Worm (Caenorhabditis elegans) whole organism, young adult: ENCODE results near the gene Y58A7A.3.

Experiments
- B0035.1 ChIP-seq: sonication (generic microtip); optimal IDR thresholded peaks from 2 replicates; lab custom pipeline; 2016; ENCODE audit warnings: missing genetic modification characterization, mild to moderate bottlenecking, missing compliant biosample characterization, missing genotype, missing genetic modification reagents
- B0336.3 ChIP-seq: fragments of 200-800 bp; sonication (Bioruptor generic); IDR thresholded peaks from 2 replicates; pipeline ENCODE4 v1.3.6; 2022; ENCODE audit warnings: missing genetic modification characterization, missing compliant biosample characterization
- C17E4.6 ChIP-seq: fragments of 200-800 bp; sonication (Bioruptor generic); IDR thresholded peaks from 2 replicates; pipeline ENCODE4 v1.3.6; 2022; ENCODE audit warnings: missing genetic modification reagents, missing genetic modification characterization, missing compliant biosample characterization
- F37B4.10 ChIP-seq: fragments of 200-800 bp; sonication (Bioruptor generic); IDR thresholded peaks from 2 replicates; pipeline ENCODE4 v1.3.6; 2022; ENCODE audit warnings: missing genetic modification characterization, missing compliant biosample characterization
- F39B2.1 ChIP-seq: fragments of 200-800 bp; sonication (Bioruptor generic); IDR thresholded peaks from 2 replicates; pipeline ENCODE4 v1.3.6; 2022; ENCODE audit warnings: missing genetic modification reagents, missing genetic modification characterization, missing compliant biosample characterization
- T07F8.4 ChIP-seq: sonication (generic microtip); optimal IDR thresholded peaks from 2 replicates; lab custom pipeline; 2016; ENCODE audit warnings: mild to moderate bottlenecking, missing genetic modification characterization, moderate library complexity, missing compliant biosample characterization
- Y56A3A.18 ChIP-seq: fragments of 200-800 bp; sonication (Bioruptor generic); IDR thresholded peaks from 2 replicates; pipeline ENCODE4 v1.3.6; 2022; ENCODE audit warnings: missing genetic modification reagents, missing genetic modification characterization, missing compliant biosample characterization
- Y79H2A.3 ChIP-seq: fragments of 200-800 bp; sonication (Bioruptor generic); conservative IDR thresholded peaks from 2 replicates; pipeline ENCODE4 v1.3.6; 2022; ENCODE audit warnings: missing genetic modification reagents, missing genetic modification characterization, missing compliant biosample characterization
- ZK185.1 ChIP-seq: sonication (generic microtip); optimal IDR thresholded peaks from 2 replicates; lab custom pipeline; 2016; ENCODE audit warnings: mild to moderate bottlenecking, missing genetic modification characterization, missing compliant biosample characterization; ENCODE audit not compliant: poor library complexity, severe bottlenecking
- atf-7 ChIP-seq: sonication (generic microtip); optimal IDR thresholded peaks from 2 replicates; lab custom pipeline; 2017; ENCODE audit warnings: mild to moderate bottlenecking, missing genetic modification characterization, missing compliant biosample characterization
- cebp-1 ChIP-seq, 2 experiments: fragments of 200-800 bp in 1 of 2; sonication (Bioruptor generic) in 1 of 2; sonication (generic microtip) in 1 of 2; IDR thresholded peaks in 1 of 2; optimal IDR thresholded peaks in 1 of 2; 2 replicates each; pipeline versions ENCODE4 v1.3.6 to Lab custom; 2017 to 2022; ENCODE audit warnings: missing compliant biosample characterization in 2 of 2, missing genetic modification characterization in 2 of 2, mild to moderate bottlenecking in 1 of 2, missing genetic modification reagents in 1 of 2, moderate library complexity in 1 of 2
- ceh-100 ChIP-seq: fragments of 200-800 bp; sonication (Bioruptor generic); IDR thresholded peaks from 2 replicates; pipeline ENCODE4 v1.3.6; 2022; ENCODE audit warnings: missing genetic modification reagents, missing genetic modification characterization, missing compliant biosample characterization
- dox-1 ChIP-seq: fragments of 200-800 bp; sonication (Bioruptor generic); IDR thresholded peaks from 2 replicates; pipeline ENCODE4 v1.3.6; 2022; ENCODE audit warnings: missing genetic modification reagents, missing genetic modification characterization, missing compliant biosample characterization
- efl-1 ChIP-seq: fragments of 150-350 bp; optimal IDR thresholded peaks from 2 replicates; lab custom pipeline; 2014; ENCODE audit warnings: missing biosample characterization, missing genetic modification reagents, missing genetic modification characterization
- egl-18 ChIP-seq: fragments of 200-800 bp; sonication (Bioruptor generic); IDR thresholded peaks from 2 replicates; pipeline ENCODE4 v1.3.6; 2022; ENCODE audit warnings: missing genetic modification reagents, missing genetic modification characterization, missing compliant biosample characterization
- egl-44 ChIP-seq: fragments of 200-800 bp; sonication (Bioruptor generic); IDR thresholded peaks from 2 replicates; pipeline ENCODE4 v1.3.6; 2022; ENCODE audit warnings: missing genetic modification reagents, missing genetic modification characterization, missing compliant biosample characterization
- ets-4 ChIP-seq: fragments of 200-800 bp; sonication (Bioruptor generic); optimal IDR thresholded peaks from 2 replicates; lab custom pipeline; 2018; ENCODE audit warnings: mild to moderate bottlenecking, missing genetic modification characterization, missing compliant biosample characterization
- him-1 ChIP-seq: sonication (generic microtip); optimal IDR thresholded peaks from 2 replicates; lab custom pipeline; 2016; ENCODE audit warnings: missing genotype, missing genetic modification reagents, missing genetic modification characterization, missing compliant biosample characterization
- lin-26 ChIP-seq: fragments of 200-800 bp; sonication (Bioruptor generic); IDR thresholded peaks from 2 replicates; pipeline ENCODE4 v1.3.6; 2022; ENCODE audit warnings: missing genetic modification reagents, missing genetic modification characterization, missing compliant biosample characterization
- lir-1 ChIP-seq: fragments of 200-800 bp; sonication (Bioruptor generic); conservative IDR thresholded peaks from 2 replicates; pipeline ENCODE4 v1.3.6; 2022; ENCODE audit warnings: missing genetic modification reagents, missing genetic modification characterization, missing compliant biosample characterization
- lsy-27 ChIP-seq: sonication (generic microtip); optimal IDR thresholded peaks from 2 replicates; lab custom pipeline; 2017; ENCODE audit warnings: missing genetic modification characterization, mild to moderate bottlenecking, missing compliant biosample characterization, antibody characterized with exemption, missing genotype, borderline replicate concordance; ENCODE audit not compliant: insufficient read depth
- mxl-1 ChIP-seq: sonication (generic microtip); optimal IDR thresholded peaks from 2 replicates; lab custom pipeline; 2016; ENCODE audit warnings: missing genetic modification characterization, missing compliant biosample characterization
- pha-4 ChIP-seq: fragments of 150-350 bp; sonication (generic microtip); optimal IDR thresholded peaks from 2 replicates; lab custom pipeline; 2014; ENCODE audit warnings: missing biosample characterization, missing genetic modification reagents, missing genetic modification characterization
- rcor-1 ChIP-seq: fragments of 200-800 bp; sonication (Bioruptor generic); IDR thresholded peaks from 2 replicates; pipeline ENCODE4 v1.3.6; 2022; ENCODE audit warnings: missing genetic modification reagents, missing genetic modification characterization, missing compliant biosample characterization
- sdz-38 ChIP-seq: sonication (generic microtip); optimal IDR thresholded peaks from 2 replicates; lab custom pipeline; 2016; ENCODE audit warnings: missing genotype, missing genetic modification characterization, missing compliant biosample characterization
- snpc-3.4 ChIP-seq: sonication (generic microtip); optimal IDR thresholded peaks from 2 replicates; lab custom pipeline; 2017; ENCODE audit warnings: missing genetic modification characterization, mild to moderate bottlenecking, missing compliant biosample characterization, antibody characterized with exemption, moderate library complexity, missing genotype, missing genetic modification reagents
- somi-1 ChIP-seq: fragments of 200-800 bp; sonication (Bioruptor generic); optimal IDR thresholded peaks from 2 replicates; lab custom pipeline; 2018; ENCODE audit warnings: mild to moderate bottlenecking, missing genetic modification characterization, missing compliant biosample characterization
- sptf-2 ChIP-seq: fragments of 200-800 bp; sonication (Bioruptor generic); optimal IDR thresholded peaks from 2 replicates; lab custom pipeline; 2018; ENCODE audit warnings: mild to moderate bottlenecking, missing genetic modification characterization, missing compliant biosample characterization
- tlf-1 ChIP-seq: fragments of 200-800 bp; sonication (Bioruptor generic); optimal IDR thresholded peaks from 2 replicates; lab custom pipeline; 2018; ENCODE audit warnings: mild to moderate bottlenecking, missing genetic modification characterization, missing compliant biosample characterization
- unc-62 ChIP-seq: fragments of 150-350 bp; optimal IDR thresholded peaks from 2 replicates; lab custom pipeline; 2014; ENCODE audit warnings: missing biosample characterization, missing genetic modification reagents, missing genetic modification characterization
- ztf-18 ChIP-seq: sonication (generic microtip); optimal IDR thresholded peaks from 2 replicates; lab custom pipeline; 2016; ENCODE audit warnings: missing genotype, mild to moderate bottlenecking, missing genetic modification characterization, missing compliant biosample characterization
- ztf-22 ChIP-seq: fragments of 200-800 bp; sonication (Bioruptor generic); optimal IDR thresholded peaks from 2 replicates; lab custom pipeline; 2018; ENCODE audit warnings: mild to moderate bottlenecking, missing genetic modification characterization, moderate library complexity, missing compliant biosample characterization

Y58A7A.3 gene

DNA sequence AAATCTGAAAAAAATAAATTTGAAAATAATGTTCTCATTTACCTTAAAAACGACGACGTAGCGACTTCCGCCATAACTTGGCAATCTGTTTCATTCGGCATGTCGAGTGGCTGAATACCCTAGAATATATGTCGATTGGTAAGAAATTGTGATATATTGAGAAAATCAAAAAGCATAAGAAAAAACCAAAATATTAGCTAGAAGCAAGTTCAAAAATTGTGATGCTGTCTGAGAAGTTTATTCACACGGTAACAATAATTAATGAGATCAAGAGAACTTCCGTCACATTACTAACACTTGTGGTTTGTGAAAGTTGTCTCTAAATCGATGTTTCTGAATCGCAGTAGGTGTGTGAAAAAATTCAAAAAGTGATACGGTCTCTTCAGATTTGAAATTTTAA is 21.3 kb upstream of the Y58A7A.3 start, which contains the start of gene srab-1:
Gene srab-1, minus strand, starts transcription at position 101 of the 400 bp plus-strand sequence.
- TF ChIP-seq ceh-100 (GFP tag; lab: Robert Waterston, UW) (no peak), B0035.1 (tag; lab: Kevin White, UChicago) (no peak), tlf-1 (GFP tag; lab: Kevin White, UChicago) (no peak), lin-26 (GFP tag; lab: Robert Waterston, UW) (no peak), dox-1 (GFP tag; lab: Robert Waterston, UW) (no peak), Y79H2A.3 (GFP tag; lab: Robert Waterston, UW) (no peak), pha-4 (tag; lab: Kevin White, UChicago) (no peak), lir-1 (GFP tag; lab: Robert Waterston, UW) (no peak), atf-7 (tag; lab: Kevin White, UChicago) (no peak), cebp-1 (GFP tag; IDR thresholded peaks at IDR 0.05; lab: Robert Waterston, UW) (no peak), cebp-1 (tag; optimal IDR thresholded peaks at IDR 0.05; lab: Kevin White, UChicago) (no peak), T07F8.4 (tag; lab: Kevin White, UChicago) (no peak), snpc-3.4 (no peak)

DNA sequence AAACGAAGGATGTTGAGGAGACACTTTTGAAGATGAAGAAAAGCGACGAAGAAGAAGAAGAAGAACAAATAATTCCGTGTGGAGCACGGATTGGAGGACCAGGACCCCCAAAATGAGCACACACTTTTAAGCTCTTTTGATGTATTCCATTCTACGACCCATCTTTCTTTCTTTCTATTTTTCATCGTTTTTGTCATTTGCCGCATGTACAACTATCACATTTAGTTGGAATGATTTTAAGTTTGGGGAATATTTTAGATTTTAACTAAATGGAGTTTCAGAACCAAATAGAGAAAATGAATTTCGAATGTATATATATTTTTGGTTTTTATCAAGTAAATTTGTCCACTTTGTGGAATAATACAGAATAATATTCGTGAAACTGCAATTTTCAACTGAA is 18.2 kb upstream of the Y58A7A.3 start, which contains the start of gene unc-46:
Gene unc-46, minus strand, starts transcription at position 101 of the 400 bp plus-strand sequence.
- no peak for TF ChIP-seq F39B2.1 (GFP tag; lab: Robert Waterston, UW)
- TF ChIP-seq sptf-2: no peak
- no peak for TF ChIP-seq rcor-1 (GFP tag; lab: Robert Waterston, UW)
- TF ChIP-seq dox-1 (GFP tag; lab: Robert Waterston, UW): no peak
- no peak for TF ChIP-seq somi-1 (GFP tag; lab: Kevin White, UChicago)
- TF ChIP-seq mxl-1: no peak
- TF ChIP-seq unc-62 (GFP tag; lab: Kevin White, UChicago): no peak
- TF ChIP-seq F37B4.10 (GFP tag; lab: Robert Waterston, UW): no peak
- no peak for TF ChIP-seq ZK185.1 (tag; lab: Kevin White, UChicago)
- no peak for TF ChIP-seq him-1 (tag; lab: Kevin White, UChicago)
- TF ChIP-seq ceh-100 (GFP tag; lab: Robert Waterston, UW): no peak
- TF ChIP-seq C17E4.6 (GFP tag; lab: Robert Waterston, UW): no peak
- no peak for TF ChIP-seq efl-1 (GFP tag; lab: Kevin White, UChicago)
- no peak for TF ChIP-seq egl-44 (GFP tag; lab: Robert Waterston, UW)

DNA sequence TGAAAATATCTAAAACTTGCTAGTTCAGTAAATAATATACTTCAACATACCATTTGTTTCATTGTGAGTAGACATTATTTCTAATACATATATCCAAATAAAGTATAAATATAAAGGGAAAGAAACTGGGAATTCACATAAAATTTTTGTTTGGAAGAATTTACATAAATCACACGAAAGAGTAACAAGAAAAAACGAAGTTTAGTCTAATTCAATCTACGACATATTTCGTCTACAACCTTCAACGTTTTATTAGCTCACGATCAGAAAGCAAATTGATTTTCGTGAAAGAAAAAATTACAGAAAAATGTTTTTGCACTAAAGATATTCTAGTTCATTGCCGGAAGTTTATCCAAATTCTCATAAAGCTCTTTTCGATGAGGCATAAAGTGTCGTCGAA is 16.3 kb upstream of the Y58A7A.3 start, which contains the start of gene C04F5.2:
Gene C04F5.2, minus strand, starts transcription at position 101 of the 400 bp plus-strand sequence.
- TF ChIP-seq B0336.3: no peak
- TF ChIP-seq Y56A3A.18: no peak
- TF ChIP-seq ztf-18 (tag; lab: Kevin White, UChicago): no peak
- TF ChIP-seq egl-18 (GFP tag; lab: Robert Waterston, UW): no peak
- TF ChIP-seq ets-4 (GFP tag; lab: Kevin White, UChicago): no peak
- TF ChIP-seq lsy-27 (tag; lab: Kevin White, UChicago): no peak
- TF ChIP-seq ztf-22 (GFP tag; lab: Kevin White, UChicago): no peak

DNA sequence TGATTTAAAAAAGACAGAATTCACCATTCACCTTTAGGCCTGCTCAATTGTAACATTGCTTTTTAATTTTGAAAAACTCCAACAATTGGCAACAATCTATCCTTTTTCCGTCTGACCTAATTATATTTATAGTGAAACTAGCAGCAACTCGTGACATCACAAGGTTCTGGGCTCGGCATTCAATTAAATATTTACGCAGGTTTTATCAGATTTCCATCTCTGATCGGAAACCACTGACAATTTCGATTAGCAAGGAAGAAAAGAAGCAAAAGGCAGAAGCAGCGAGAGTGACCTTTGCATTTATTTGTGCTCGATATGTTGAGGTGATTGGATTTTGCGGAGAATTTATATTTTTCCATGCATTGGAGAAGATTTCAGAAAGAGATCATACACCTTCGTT is 9.7 kb upstream of the Y58A7A.3 start:
- TF ChIP-seq sdz-38 (tag; lab: Kevin White, UChicago) (no peak), lsy-27 (tag; lab: Kevin White, UChicago) (no peak)
